Worm (Caenorhabditis elegans) whole organism, mixed stage, embryonic: ENCODE results near the gene ZK418.13.

ENCODE experiments used
- M03D4.4 ChIP-seq: sonication (generic microtip); optimal IDR thresholded peaks from 2 replicates; lab custom pipeline; 2017; ENCODE audit warnings: mild to moderate bottlenecking, missing genetic modification characterization, missing compliant biosample characterization
- bed-3 ChIP-seq: fragments of 200-800 bp; sonication (Bioruptor generic); optimal IDR thresholded peaks from 3 replicates; lab custom pipeline; 2018; ENCODE audit warnings: mild to moderate bottlenecking, missing genetic modification characterization, moderate library complexity, missing compliant biosample characterization
- blmp-1 ChIP-seq: fragments of 150-350 bp; optimal IDR thresholded peaks from 2 replicates; lab custom pipeline; 2014; ENCODE audit warnings: missing biosample characterization, missing genetic modification characterization
- ceh-39 ChIP-seq: fragments of 150-350 bp; optimal IDR thresholded peaks from 2 replicates; lab custom pipeline; 2014; ENCODE audit warnings: missing biosample characterization, missing genetic modification characterization
- ceh-43 ChIP-seq: fragments of 200-800 bp; sonication (Bioruptor generic); optimal IDR thresholded peaks from 2 replicates; lab custom pipeline; 2018; ENCODE audit warnings: mild to moderate bottlenecking, missing genetic modification characterization, moderate library complexity, missing compliant biosample characterization
- ceh-83 ChIP-seq: fragments of 200-800 bp; sonication (Bioruptor generic); optimal IDR thresholded peaks from 2 replicates; lab custom pipeline; 2018; ENCODE audit warnings: mild to moderate bottlenecking, missing genetic modification characterization, missing compliant biosample characterization
- ces-1 ChIP-seq: fragments of 150-350 bp; optimal IDR thresholded peaks from 2 replicates; lab custom pipeline; 2014; ENCODE audit warnings: missing biosample characterization, missing genetic modification reagents, missing genetic modification characterization
- drap-1 ChIP-seq: fragments of 200-800 bp; sonication (Bioruptor generic); optimal IDR thresholded peaks from 3 replicates; lab custom pipeline; 2018; ENCODE audit warnings: mild to moderate bottlenecking, missing genetic modification characterization, missing compliant biosample characterization
- elt-1 ChIP-seq: sonication (generic microtip); optimal IDR thresholded peaks from 2 replicates; lab custom pipeline; 2017; ENCODE audit warnings: missing genetic modification characterization, mild to moderate bottlenecking, missing compliant biosample characterization, antibody characterized with exemption, moderate library complexity, borderline replicate concordance; ENCODE audit not compliant: insufficient read depth
- elt-3 ChIP-seq: fragments of 150-350 bp; optimal IDR thresholded peaks from 2 replicates; lab custom pipeline; 2014; ENCODE audit warnings: missing biosample characterization, missing genetic modification characterization
- flh-1 ChIP-seq: fragments of 200-800 bp; sonication (Bioruptor generic); optimal IDR thresholded peaks from 2 replicates; lab custom pipeline; 2018; ENCODE audit warnings: mild to moderate bottlenecking, missing genetic modification characterization, moderate library complexity, missing compliant biosample characterization
- ham-2 ChIP-seq: fragments of 200-800 bp; sonication (Bioruptor generic); optimal IDR thresholded peaks from 2 replicates; lab custom pipeline; 2018; ENCODE audit warnings: mild to moderate bottlenecking, missing genetic modification characterization, missing compliant biosample characterization
- hlh-1 ChIP-seq: fragments of 150-350 bp; optimal IDR thresholded peaks from 2 replicates; lab custom pipeline; 2014; ENCODE audit warnings: missing biosample characterization, missing genetic modification reagents, missing genetic modification characterization
- lin-13 ChIP-seq: fragments of 150-350 bp; optimal IDR thresholded peaks from 2 replicates; lab custom pipeline; 2014; ENCODE audit warnings: missing biosample characterization, missing genetic modification characterization
- lsy-2 ChIP-seq: fragments of 150-350 bp; optimal IDR thresholded peaks from 2 replicates; lab custom pipeline; 2014; ENCODE audit warnings: missing biosample characterization, missing genetic modification characterization
- mab-5 ChIP-seq: fragments of 150-350 bp; optimal IDR thresholded peaks from 2 replicates; lab custom pipeline; 2014; ENCODE audit warnings: missing biosample characterization, missing genetic modification characterization
- mep-1 ChIP-seq: fragments of 150-350 bp; optimal IDR thresholded peaks from 2 replicates; lab custom pipeline; 2017; ENCODE audit warnings: missing biosample characterization, missing genetic modification reagents, missing genetic modification characterization, inconsistent platforms
- mls-2 ChIP-seq: sonication (generic microtip); optimal IDR thresholded peaks from 2 replicates; lab custom pipeline; 2016; ENCODE audit warnings: mild to moderate bottlenecking, missing genetic modification characterization, moderate library complexity, missing compliant biosample characterization
- nhr-2 ChIP-seq: fragments of 150-350 bp; optimal IDR thresholded peaks from 2 replicates; lab custom pipeline; 2014; ENCODE audit warnings: missing biosample characterization, missing genetic modification characterization
- nhr-237 ChIP-seq: fragments of 150-350 bp; optimal IDR thresholded peaks from 2 replicates; lab custom pipeline; 2014; ENCODE audit warnings: missing biosample characterization, missing genetic modification characterization
- nhr-28 ChIP-seq: fragments of 150-350 bp; optimal IDR thresholded peaks from 2 replicates; lab custom pipeline; 2014; ENCODE audit warnings: missing biosample characterization, missing genetic modification characterization
- nhr-76 ChIP-seq: sonication (generic microtip); optimal IDR thresholded peaks from 2 replicates; lab custom pipeline; 2017; ENCODE audit warnings: missing biosample characterization, missing genetic modification characterization
- sem-2 ChIP-seq: fragments of 200-800 bp; sonication (Bioruptor generic); optimal IDR thresholded peaks from 2 replicates; lab custom pipeline; 2018; ENCODE audit warnings: mild to moderate bottlenecking, missing genetic modification characterization, missing compliant biosample characterization
- snpc-4 ChIP-seq: fragments of 150-350 bp; optimal IDR thresholded peaks from 2 replicates; lab custom pipeline; 2014; ENCODE audit warnings: missing biosample characterization, missing genetic modification characterization
- sptf-1 ChIP-seq: sonication (generic microtip); optimal IDR thresholded peaks from 2 replicates; lab custom pipeline; 2017; ENCODE audit warnings: mild to moderate bottlenecking, missing genetic modification characterization, moderate library complexity, missing compliant biosample characterization
- tbx-8 ChIP-seq: fragments of 200-800 bp; sonication (Bioruptor generic); optimal IDR thresholded peaks from 2 replicates; lab custom pipeline; 2018; ENCODE audit warnings: mild to moderate bottlenecking, missing genetic modification characterization, moderate library complexity, missing compliant biosample characterization
- unc-120 ChIP-seq: sonication (generic microtip); optimal IDR thresholded peaks from 2 replicates; lab custom pipeline; 2017; ENCODE audit warnings: missing genetic modification characterization, missing compliant biosample characterization; ENCODE audit not compliant: poor library complexity, severe bottlenecking
- unc-39 ChIP-seq: fragments of 150-350 bp; optimal IDR thresholded peaks from 2 replicates; lab custom pipeline; 2014; ENCODE audit warnings: missing biosample characterization, missing genetic modification characterization
- unc-62 ChIP-seq: fragments of 150-350 bp; optimal IDR thresholded peaks from 2 replicates; lab custom pipeline; 2014; ENCODE audit warnings: missing biosample characterization, missing genetic modification reagents, missing genetic modification characterization
- zip-8 ChIP-seq: fragments of 150-350 bp; optimal IDR thresholded peaks from 2 replicates; lab custom pipeline; 2014; ENCODE audit warnings: missing biosample characterization, missing genetic modification characterization
- ztf-11 ChIP-seq: fragments of 150-350 bp; optimal IDR thresholded peaks from 2 replicates; lab custom pipeline; 2014; ENCODE audit warnings: missing biosample characterization, missing genetic modification characterization

The ZK418.13 gene

DNA sequence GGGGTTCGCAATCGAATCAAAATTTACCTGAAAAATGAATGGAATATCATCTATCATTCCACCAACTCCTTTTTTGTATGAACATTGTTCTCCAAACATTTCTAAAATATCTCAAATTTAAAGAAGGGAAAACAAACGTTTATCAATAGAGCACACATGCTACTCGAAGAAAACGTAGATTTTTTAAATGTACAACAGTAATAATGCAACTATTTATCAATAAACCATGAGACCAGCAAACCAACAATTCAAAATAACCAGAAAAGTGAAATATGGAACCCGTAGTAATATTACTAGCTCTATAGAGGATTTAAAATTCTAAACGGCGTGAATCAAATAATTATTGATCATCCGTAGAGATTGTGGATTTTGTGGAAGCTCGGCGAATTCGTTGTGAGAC, 2.5 kb upstream of the ZK418.13 start, which contains the start of gene ZK418.6:
TSS of gene ZK418.6 (minus strand) at position 101 of the 400 bp plus-strand sequence.
- no peak for TF ChIP-seq ces-1
- TF ChIP-seq sptf-1, result no peak
- TF ChIP-seq unc-62 (GFP tag; lab: Kevin White, UChicago), result no peak
- no peak for TF ChIP-seq drap-1
- no peak for TF ChIP-seq nhr-28
- TF ChIP-seq mab-5 (tag; lab: Kevin White, UChicago), result no peak
- no peak for TF ChIP-seq ceh-43
- TF ChIP-seq mls-2 (tag; lab: Kevin White, UChicago), result no peak
- no peak for TF ChIP-seq sem-2 (GFP tag; lab: Kevin White, UChicago)
- TF ChIP-seq unc-120, result no peak
- TF ChIP-seq flh-1 (GFP tag; lab: Kevin White, UChicago), result no peak
- TF ChIP-seq nhr-76 (tag; lab: Kevin White, UChicago), result no peak
- no peak for TF ChIP-seq ztf-11
- TF ChIP-seq mep-1, result no peak
- TF ChIP-seq zip-8, result no peak
- TF ChIP-seq, all 35 proteins: peak for 0

DNA sequence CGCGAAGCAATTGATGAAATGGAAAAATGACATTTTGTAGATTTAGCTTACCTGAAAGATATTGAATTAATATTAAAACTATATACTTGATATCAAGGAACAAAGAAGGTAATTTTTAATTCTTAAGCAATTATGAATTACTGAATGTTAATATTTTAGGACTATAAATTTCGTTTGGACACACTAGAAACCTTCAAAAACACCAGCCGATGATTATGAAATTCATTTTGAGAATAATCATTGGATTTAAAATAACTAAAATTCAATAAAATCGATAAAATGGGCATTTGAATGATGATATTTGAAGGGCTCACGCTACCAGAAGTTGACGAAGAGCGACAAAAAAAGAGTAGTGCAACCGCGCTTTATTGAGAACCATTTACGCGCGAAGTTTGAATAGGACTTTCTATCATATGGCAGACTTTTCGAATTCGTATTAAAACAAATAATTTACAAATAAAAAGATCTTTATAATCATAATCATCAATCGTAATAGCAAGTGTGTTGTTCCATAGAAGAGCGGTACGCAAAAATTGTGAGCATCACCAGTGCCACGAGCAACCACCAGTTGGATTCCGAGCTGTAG, 2.4 kb downstream of the ZK418.13 start, which contains the start of gene ZK418.5:
TSS of gene ZK418.5 (minus strand) at position 51 of the 586 bp plus-strand sequence.
- TF ChIP-seq ceh-39 (tag; lab: Kevin White, UChicago) (peak; percentile 22), nhr-76 (tag; lab: Kevin White, UChicago) (no peak), lsy-2 (tag; lab: Kevin White, UChicago) (peak; percentile 48), sem-2 (GFP tag; lab: Kevin White, UChicago) (no peak), mep-1 (peak; percentile 32)
- TF ChIP-seq, all 35 proteins: peak for 3

DNA sequence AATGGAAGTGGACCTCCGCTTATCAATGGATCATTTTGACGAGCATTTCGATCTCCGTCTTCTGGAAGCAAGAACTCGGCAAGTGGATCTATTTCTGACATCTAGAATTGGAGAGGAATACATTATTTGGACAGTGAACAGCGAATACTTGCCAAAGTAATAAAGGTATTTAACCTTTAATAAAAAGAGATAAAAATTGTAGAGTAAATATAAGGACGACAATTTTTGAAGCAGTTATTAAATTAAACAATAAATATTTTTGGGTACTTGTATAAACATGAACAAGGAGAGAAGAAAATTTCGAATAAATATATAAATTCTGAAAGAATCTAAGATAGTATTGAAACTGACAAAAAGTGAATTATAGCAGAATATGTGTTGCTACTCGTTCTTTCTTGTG, 3.8 kb downstream of the ZK418.13 start, which contains the start of gene lin-37:
TSS of gene lin-37 (minus strand) at position 101 of the 400 bp plus-strand sequence.
- TF ChIP-seq flh-1 (GFP tag; lab: Kevin White, UChicago), result no peak
- TF ChIP-seq, all 35 proteins: peak for 0

DNA sequence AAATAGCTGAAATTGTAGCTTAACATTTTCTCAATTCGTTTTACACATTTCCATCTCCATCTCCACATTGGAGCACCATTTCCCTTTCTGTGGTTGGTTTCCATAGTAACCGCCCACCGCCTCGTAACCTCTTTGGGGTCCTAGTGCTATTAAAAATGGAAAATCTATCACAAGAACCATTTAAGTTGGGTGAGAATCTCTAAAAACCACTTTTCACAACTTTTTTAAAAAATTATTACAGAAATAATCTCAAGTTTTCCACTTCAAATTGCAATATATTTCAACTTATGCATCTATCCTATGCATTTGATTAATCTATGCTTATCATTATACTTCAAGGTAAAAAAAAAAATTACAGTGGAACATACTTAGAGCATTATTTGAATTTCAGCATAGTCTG, 6.3 kb downstream of the ZK418.13 start, which contains the start of gene tmem-17:
TSS of gene tmem-17 (plus strand) at position 301 of the 400 bp plus-strand sequence.
- no peak for TF ChIP-seq unc-120
- no peak for TF ChIP-seq nhr-2 (tag; lab: Kevin White, UChicago)
- no peak for TF ChIP-seq ceh-83 (GFP tag; lab: Kevin White, UChicago)
- no peak for TF ChIP-seq mab-5 (tag; lab: Kevin White, UChicago)
- no peak for TF ChIP-seq unc-62 (GFP tag; lab: Kevin White, UChicago)
- TF ChIP-seq blmp-1 (tag; lab: Kevin White, UChicago), result no peak
- TF ChIP-seq tbx-8, result no peak
- no peak for TF ChIP-seq bed-3

DNA sequence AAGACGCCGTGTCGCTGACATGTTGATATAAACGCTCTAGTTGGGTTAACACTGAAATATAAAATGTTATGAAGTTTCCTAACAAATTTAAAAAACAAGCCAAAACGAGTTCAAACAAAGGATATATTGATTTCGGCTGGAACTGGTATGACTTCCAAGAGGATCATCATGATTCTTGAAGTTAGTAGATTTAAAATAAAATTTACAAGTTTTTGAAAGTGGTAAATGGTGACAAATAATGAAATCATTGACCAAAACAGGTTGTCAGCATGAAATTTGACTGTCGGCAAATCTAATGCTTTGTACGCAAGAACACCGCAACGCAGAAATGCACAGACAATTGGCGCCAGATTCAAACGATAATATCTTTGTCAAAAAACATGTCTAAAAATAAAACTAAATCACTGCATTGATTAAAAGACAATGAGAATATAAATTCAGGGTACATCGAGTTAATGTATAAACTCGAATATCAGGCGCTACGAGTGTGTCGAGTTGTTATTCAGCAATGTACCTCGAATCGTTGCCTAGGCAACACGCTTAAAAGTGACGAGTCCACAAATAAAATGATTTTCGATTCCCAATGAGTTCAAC, 7.7 kb downstream of the ZK418.13 start, which contains the start of the genes ubc-18 and R01H2.8:
TSS of gene ubc-18 (minus strand) at position 51 of the 594 bp plus-strand sequence.
TSS of gene R01H2.8 (plus strand) at position 544 of the 594 bp plus-strand sequence.
- TF ChIP-seq snpc-4 (tag; lab: Kevin White, UChicago) (no peak), ceh-43 (no peak), M03D4.4 (no peak), unc-62 (GFP tag; lab: Kevin White, UChicago) (no peak), mep-1 (peak; percentile 5), lsy-2 (tag; lab: Kevin White, UChicago) (peak; percentile 18), unc-120 (peak; percentile 80), lin-13 (tag; lab: Kevin White, UChicago) (no peak), unc-39 (no peak), ham-2 (GFP tag; lab: Kevin White, UChicago) (no peak), drap-1 (no peak), nhr-237 (peak; percentile 42), elt-3 (no peak), sem-2 (GFP tag; lab: Kevin White, UChicago) (no peak)
- TF ChIP-seq, all 35 proteins: peak for 4

DNA sequence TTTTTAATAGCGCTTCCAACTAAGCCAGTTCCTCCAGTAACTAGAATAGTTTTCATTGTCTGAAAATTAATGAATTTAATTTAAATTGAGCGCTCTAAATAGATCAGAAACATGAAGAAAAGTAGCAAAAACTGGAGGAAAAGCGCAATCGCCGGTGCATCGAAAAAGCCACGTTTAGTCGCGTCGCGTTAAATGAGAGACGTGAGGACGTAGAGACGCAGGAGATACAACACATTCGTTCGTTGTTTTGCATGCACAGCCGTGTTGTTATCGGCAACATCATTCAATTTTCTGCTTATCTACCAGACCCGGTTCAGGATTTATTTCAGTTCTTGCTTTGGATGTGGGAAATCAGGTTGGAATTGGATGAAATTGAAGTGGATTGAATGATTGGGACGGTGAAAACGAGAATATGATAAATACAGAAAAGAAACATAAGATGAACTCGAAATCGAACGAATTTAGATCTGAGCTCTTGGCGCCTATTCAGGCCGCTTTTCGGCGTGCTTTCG, 8.8 kb downstream of the ZK418.13 start, which contains the start of gene ger-1:
TSS of gene ger-1 (minus strand) at position 93 of the 512 bp plus-strand sequence.
- no peak for TF ChIP-seq hlh-1 (tag; lab: Kevin White, UChicago)
- TF ChIP-seq zip-8, result no peak
- TF ChIP-seq ham-2 (GFP tag; lab: Kevin White, UChicago), result peak; percentile 3
- TF ChIP-seq flh-1 (GFP tag; lab: Kevin White, UChicago), result no peak
- peak; percentile 30 for TF ChIP-seq elt-1 (tag; lab: Kevin White, UChicago)
- no peak for TF ChIP-seq mls-2 (tag; lab: Kevin White, UChicago)
- TF ChIP-seq lin-13 (tag; lab: Kevin White, UChicago), result no peak
- TF ChIP-seq, all 35 proteins: peak for 2
